Fruit fly (Drosophila melanogaster) whole organism: Measurements from ENCODE around the gene Vm32E.

ENCODE experiments used
- CG8478 ChIP-seq: fragments of >200 bp; optimal IDR thresholded peaks from 2 replicates; lab custom pipeline; 2018; ENCODE audit warnings: inconsistent platforms
- Dll ChIP-seq: fragments of >200 bp; optimal IDR thresholded peaks from 2 replicates; lab custom pipeline; 2017
- EcR ChIP-seq, 2 experiments: fragments of >200 bp; optimal IDR thresholded peaks; 2 replicates each; lab custom pipeline; 2017; ENCODE audit warnings: missing biosample characterization in 2 of 2, missing genetic modification characterization in 2 of 2, missing genetic modification reagents in 2 of 2
- pan ChIP-seq: fragments of >200 bp; optimal IDR thresholded peaks from 2 replicates; lab custom pipeline; 2017
- psq ChIP-seq: fragments of >200 bp; optimal IDR thresholded peaks from 2 replicates; lab custom pipeline; 2017
- usp ChIP-seq: fragments of >200 bp; optimal IDR thresholded peaks from 2 replicates; lab custom pipeline; 2017; ENCODE audit warnings: missing biosample characterization, missing genetic modification characterization, mixed read lengths

Vm32E gene

dm6 chr2L:11203494-11204010, 32.1 kb upstream of the Vm32E start, which contains the start of gene Ca-beta:
Ca-beta (minus strand) TSS chr2L:11203544.
- TF ChIP-seq psq (no peak), Dll (lab: Kevin White, UChicago) (no peak), EcR (GFP tag; optimal IDR thresholded peaks at IDR 0.05; lab: Kevin White, UChicago) (no peak), usp (GFP tag; lab: Kevin White, UChicago) (no peak), pan (no peak), CG8478 (lab: Kevin White, UChicago) (no peak)

dm6 chr2L:11200734-11201133, 29.3 kb upstream of the Vm32E start:
- TF ChIP-seq EcR (GFP tag; optimal IDR thresholded peaks at IDR 0.05; lab: Kevin White, UChicago) (no peak), Dll (lab: Kevin White, UChicago) (no peak), psq (no peak), pan (no peak), CG8478 (lab: Kevin White, UChicago) (no peak), usp (GFP tag; lab: Kevin White, UChicago) (no peak)

DNA sequence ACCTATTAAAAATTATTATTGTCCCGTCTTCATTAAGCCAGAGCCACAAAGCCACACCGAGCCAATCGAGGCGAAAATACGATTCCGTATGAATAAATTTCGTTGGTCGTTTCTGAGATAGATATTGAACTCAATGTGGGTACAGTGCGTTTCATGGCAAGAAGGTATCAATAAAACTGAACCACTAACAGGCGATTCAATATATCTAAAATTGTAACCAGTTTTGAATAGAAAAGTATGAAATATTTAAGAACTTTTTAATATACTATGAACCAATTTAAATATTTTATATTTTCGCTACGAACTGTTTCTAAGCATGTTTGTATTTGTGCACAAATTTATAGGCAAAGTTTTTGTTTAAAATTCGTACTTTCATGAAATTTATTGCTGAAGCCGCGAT, 27.6 kb upstream of the Vm32E start:
- TF ChIP-seq CG8478 (lab: Kevin White, UChicago) = no peak
- no peak for TF ChIP-seq pan
- no peak for TF ChIP-seq EcR (GFP tag; optimal IDR thresholded peaks at IDR 0.05; lab: Kevin White, UChicago)
- TF ChIP-seq psq = no peak
- TF ChIP-seq Dll (lab: Kevin White, UChicago) = no peak
- no peak for TF ChIP-seq usp (GFP tag; lab: Kevin White, UChicago)

DNA sequence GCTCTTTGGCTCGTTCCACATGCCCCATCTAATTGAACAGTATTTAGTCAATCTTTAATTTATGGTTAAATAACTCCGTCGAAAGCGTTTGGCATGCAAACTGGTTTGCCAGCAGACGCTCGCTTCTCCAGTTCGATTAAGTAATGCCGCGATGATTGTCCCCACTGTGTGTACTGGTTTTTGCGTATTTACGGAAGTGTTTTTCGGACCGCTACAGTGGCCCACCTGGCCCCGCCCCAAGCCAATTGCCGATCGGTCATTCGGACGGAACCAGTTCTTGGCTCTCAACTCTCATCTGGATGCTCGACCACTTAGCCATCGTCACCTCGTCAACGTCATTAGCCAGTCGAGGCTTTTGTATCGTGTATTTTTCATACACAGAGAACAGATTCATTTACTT, 25.3 kb upstream of the Vm32E start:
- no peak for TF ChIP-seq EcR (GFP tag; optimal IDR thresholded peaks at IDR 0.05; lab: Kevin White, UChicago)
- no peak for TF ChIP-seq psq
- no peak for TF ChIP-seq usp (GFP tag; lab: Kevin White, UChicago)
- TF ChIP-seq Dll (lab: Kevin White, UChicago) = no peak
- no peak for TF ChIP-seq pan
- TF ChIP-seq CG8478 (lab: Kevin White, UChicago) = no peak

DNA sequence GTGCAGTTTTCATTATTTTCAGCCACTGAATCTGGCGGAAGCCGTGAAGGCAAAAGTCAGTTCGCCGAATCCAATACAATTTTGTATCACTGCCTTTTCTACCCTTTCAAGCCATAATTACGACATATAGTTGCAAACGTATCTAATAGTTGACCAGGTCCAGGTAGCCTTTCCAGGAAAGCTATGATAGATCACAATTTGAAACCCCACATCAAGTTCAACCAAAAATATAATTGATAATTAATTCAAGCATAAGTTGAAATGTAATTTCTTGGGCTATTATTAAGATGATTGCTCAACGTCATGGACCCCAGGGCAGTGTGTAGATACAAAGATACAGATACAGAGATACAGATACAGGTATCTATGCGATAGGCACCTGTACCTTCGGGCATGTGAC, 24.8 kb upstream of the Vm32E start:
- no peak for TF ChIP-seq psq
- no peak for TF ChIP-seq usp (GFP tag; lab: Kevin White, UChicago)
- no peak for TF ChIP-seq Dll (lab: Kevin White, UChicago)
- TF ChIP-seq pan = no peak
- no peak for TF ChIP-seq EcR (GFP tag; optimal IDR thresholded peaks at IDR 0.05; lab: Kevin White, UChicago)
- no peak for TF ChIP-seq CG8478 (lab: Kevin White, UChicago)

- no peak for TF ChIP-seq pan
- no peak for TF ChIP-seq EcR (GFP tag; optimal IDR thresholded peaks at IDR 0.05; lab: Kevin White, UChicago)
- no peak for TF ChIP-seq psq
Measured at dm6 chr2L:11192691-11193090, 21.2 kb upstream of the Vm32E start.

- TF ChIP-seq pan = no peak
- TF ChIP-seq CG8478 (lab: Kevin White, UChicago) = no peak
- no peak for TF ChIP-seq usp (GFP tag; lab: Kevin White, UChicago)
- no peak for TF ChIP-seq EcR (GFP tag; optimal IDR thresholded peaks at IDR 0.05; lab: Kevin White, UChicago)
- TF ChIP-seq Dll (lab: Kevin White, UChicago) = no peak
- TF ChIP-seq psq = no peak
Measured at dm6 chr2L:11190165-11190564, 18.7 kb upstream of the Vm32E start.

dm6 chr2L:11189116-11189449, 17.6 kb upstream of the Vm32E start:
- TF ChIP-seq EcR (GFP tag; optimal IDR thresholded peaks at IDR 0.05; lab: Kevin White, UChicago) (no peak), pan (peak; percentile 71)

- TF ChIP-seq Dll (lab: Kevin White, UChicago) (no peak), EcR (GFP tag; optimal IDR thresholded peaks at IDR 0.05; lab: Kevin White, UChicago) (no peak), usp (GFP tag; lab: Kevin White, UChicago) (no peak), pan (no peak), psq (no peak), CG8478 (lab: Kevin White, UChicago) (no peak)
Measured at dm6 chr2L:11188395-11189115, 17.1 kb upstream of the Vm32E start.

dm6 chr2L:11184144-11184543, 12.7 kb upstream of the Vm32E start:
- no peak for TF ChIP-seq pan
- TF ChIP-seq usp (GFP tag; lab: Kevin White, UChicago) = no peak
- TF ChIP-seq EcR (GFP tag; optimal IDR thresholded peaks at IDR 0.05; lab: Kevin White, UChicago) = no peak
- no peak for TF ChIP-seq psq
- no peak for TF ChIP-seq Dll (lab: Kevin White, UChicago)
- no peak for TF ChIP-seq CG8478 (lab: Kevin White, UChicago)

dm6 chr2L:11182610-11183243, 11.3 kb upstream of the Vm32E start:
- TF ChIP-seq CG8478 (lab: Kevin White, UChicago) = no peak
- TF ChIP-seq EcR (GFP tag; optimal IDR thresholded peaks at IDR 0.05; lab: Kevin White, UChicago) = no peak
- no peak for TF ChIP-seq usp (GFP tag; lab: Kevin White, UChicago)
- no peak for TF ChIP-seq pan

dm6 chr2L:11182148-11182593, 10.7 kb upstream of the Vm32E start:
- TF ChIP-seq EcR (GFP tag; optimal IDR thresholded peaks at IDR 0.05; lab: Kevin White, UChicago) (no peak), usp (GFP tag; lab: Kevin White, UChicago) (no peak), pan (no peak), CG8478 (lab: Kevin White, UChicago) (no peak), psq (no peak), Dll (lab: Kevin White, UChicago) (no peak)
